Worm (Caenorhabditis elegans) whole organism, L4 larva: Measurements from ENCODE around the gene srh-275.

ENCODE experiments used
- D1046.2 ChIP-seq: fragments of 200-800 bp; sonication (Bioruptor generic); IDR thresholded peaks from 2 replicates; pipeline ENCODE4 v1.3.6; 2022; ENCODE audit warnings: missing genetic modification characterization, missing compliant biosample characterization
- F26F4.8 ChIP-seq: fragments of 200-800 bp; sonication (Bioruptor generic); conservative IDR thresholded peaks from 2 replicates; pipeline ENCODE4 v1.3.6; 2022; ENCODE audit warnings: missing genetic modification characterization, missing compliant biosample characterization
- F37D6.2 ChIP-seq: sonication (generic microtip); optimal IDR thresholded peaks from 2 replicates; lab custom pipeline; 2016; ENCODE audit warnings: mild to moderate bottlenecking, missing genetic modification characterization, missing compliant biosample characterization
- R02D3.7 ChIP-seq: fragments of 150-350 bp; sonication (generic microtip); optimal IDR thresholded peaks from 3 replicates; lab custom pipeline; 2014; ENCODE audit warnings: missing biosample characterization, missing genetic modification characterization
- T20F7.1 ChIP-seq: fragments of 200-800 bp; sonication (Bioruptor generic); optimal IDR thresholded peaks from 2 replicates; lab custom pipeline; 2018; ENCODE audit warnings: mild to moderate bottlenecking, missing genetic modification characterization, missing compliant biosample characterization
- Y48G9A.11 ChIP-seq: fragments of 200-800 bp; sonication (Bioruptor generic); IDR thresholded peaks from 2 replicates; pipeline ENCODE4 v1.3.6; 2022; ENCODE audit warnings: missing genetic modification reagents, missing genetic modification characterization, missing compliant biosample characterization
- Y5F2A.4 ChIP-seq: fragments of 200-800 bp; sonication (Bioruptor generic); optimal IDR thresholded peaks from 2 replicates; lab custom pipeline; 2018; ENCODE audit warnings: mild to moderate bottlenecking, missing genetic modification characterization, missing compliant biosample characterization
- ama-1 ChIP-seq: fragments of 150-350 bp; optimal IDR thresholded peaks from 2 replicates; lab custom pipeline; 2014; ENCODE audit warnings: inconsistent platforms, mixed read lengths
- ceh-28 ChIP-seq: fragments of 150-350 bp; optimal IDR thresholded peaks from 2 replicates; lab custom pipeline; 2014; ENCODE audit warnings: missing biosample characterization, missing genetic modification reagents, missing genetic modification characterization
- ceh-82 ChIP-seq: sonication (generic microtip); optimal IDR thresholded peaks from 2 replicates; lab custom pipeline; 2017; ENCODE audit warnings: missing biosample characterization, missing genetic modification characterization
- cey-2 ChIP-seq: sonication (generic microtip); optimal IDR thresholded peaks from 3 replicates; lab custom pipeline; 2017; ENCODE audit warnings: missing genetic modification characterization, mild to moderate bottlenecking, missing compliant biosample characterization, antibody characterized with exemption, borderline replicate concordance; ENCODE audit not compliant: insufficient read depth
- daf-16 ChIP-seq, 3 experiments: sonication (generic microtip); optimal IDR thresholded peaks; 2 replicates each; lab custom pipeline; 2016 to 2017; ENCODE audit warnings: missing genetic modification characterization in 3 of 3, missing genetic modification reagents in 3 of 3, mild to moderate bottlenecking in 2 of 3, missing compliant biosample characterization in 2 of 3, missing biosample characterization in 1 of 3, moderate library complexity in 1 of 3
- daf-8 ChIP-seq: fragments of 200-800 bp; sonication (Bioruptor generic); IDR thresholded peaks from 2 replicates; pipeline ENCODE4 v1.3.6; 2022; ENCODE audit warnings: missing genetic modification characterization, missing compliant biosample characterization
- dve-1 ChIP-seq: sonication (generic microtip); optimal IDR thresholded peaks from 2 replicates; lab custom pipeline; 2017; ENCODE audit warnings: antibody characterized with exemption, mild to moderate bottlenecking, missing genetic modification characterization, missing compliant biosample characterization; ENCODE audit not compliant: insufficient read depth
- hif-1 ChIP-seq, 2 experiments: sonication (generic microtip); optimal IDR thresholded peaks; 2 replicates each; lab custom pipeline; 2016 to 2017; ENCODE audit warnings: missing compliant biosample characterization in 2 of 2, missing genetic modification characterization in 2 of 2, missing genetic modification reagents in 2 of 2, missing genotype in 2 of 2, mild to moderate bottlenecking in 1 of 2
- hlh-11 ChIP-seq: fragments of 200-800 bp; sonication (Bioruptor generic); optimal IDR thresholded peaks from 2 replicates; lab custom pipeline; 2018; ENCODE audit warnings: mild to moderate bottlenecking, missing genetic modification characterization, missing compliant biosample characterization
- hlh-30 ChIP-seq: sonication (generic microtip); optimal IDR thresholded peaks from 2 replicates; lab custom pipeline; 2017; ENCODE audit warnings: antibody characterized with exemption, mild to moderate bottlenecking, missing genetic modification characterization, missing compliant biosample characterization; ENCODE audit not compliant: insufficient read depth
- hmg-1.1 ChIP-seq: fragments of 200-800 bp; sonication (Bioruptor generic); IDR thresholded peaks from 2 replicates; pipeline ENCODE4 v1.3.6; 2022; ENCODE audit warnings: missing genetic modification reagents, missing genetic modification characterization, missing compliant biosample characterization
- lim-7 ChIP-seq: fragments of 200-800 bp; sonication (Bioruptor generic); IDR thresholded peaks from 2 replicates; pipeline ENCODE4 v1.3.6; 2022; ENCODE audit warnings: missing genetic modification characterization, missing compliant biosample characterization
- lin-13 ChIP-seq: fragments of 150-350 bp; optimal IDR thresholded peaks from 2 replicates; lab custom pipeline; 2014; ENCODE audit warnings: missing biosample characterization, missing genetic modification reagents, missing genetic modification characterization
- lin-15B ChIP-seq: fragments of 150-350 bp; sonication (generic microtip); optimal IDR thresholded peaks from 3 replicates; lab custom pipeline; 2014; ENCODE audit warnings: missing biosample characterization, missing genetic modification characterization
- lin-38 ChIP-seq: fragments of 200-800 bp; sonication (Bioruptor generic); IDR thresholded peaks from 2 replicates; pipeline ENCODE4 v1.3.6; 2022; ENCODE audit warnings: missing genetic modification reagents, missing genetic modification characterization, missing compliant biosample characterization
- lin-39 ChIP-seq: fragments of 150-350 bp; optimal IDR thresholded peaks from 2 replicates; lab custom pipeline; 2014; ENCODE audit warnings: missing biosample characterization, missing genetic modification reagents, missing genetic modification characterization
- madf-5 ChIP-seq, 2 experiments: fragments of 200-800 bp; sonication (Bioruptor generic); IDR thresholded peaks; 2 replicates each; pipeline ENCODE4 v1.3.6; 2022; ENCODE audit warnings: missing compliant biosample characterization in 2 of 2, missing genetic modification characterization in 2 of 2
- mdl-1 ChIP-seq, 2 experiments: fragments of 150-350 bp in 1 of 2; sonication (generic microtip) in 1 of 2; optimal IDR thresholded peaks; 2 replicates each; lab custom pipeline; 2014 to 2017; ENCODE audit warnings: missing biosample characterization in 2 of 2, missing genetic modification characterization in 2 of 2
- mxl-2 ChIP-seq: fragments of 200-800 bp; sonication (Bioruptor generic); conservative IDR thresholded peaks from 2 replicates; pipeline ENCODE4 v1.3.6; 2022; ENCODE audit warnings: missing genetic modification reagents, missing genetic modification characterization, missing compliant biosample characterization
- mxl-3 ChIP-seq: fragments of 200-800 bp; sonication (Bioruptor generic); optimal IDR thresholded peaks from 2 replicates; lab custom pipeline; 2018; ENCODE audit warnings: mild to moderate bottlenecking, missing genetic modification characterization, missing compliant biosample characterization
- nhr-237 ChIP-seq: sonication (generic microtip); optimal IDR thresholded peaks from 2 replicates; lab custom pipeline; 2017; ENCODE audit warnings: missing biosample characterization, missing genetic modification characterization
- nhr-25 ChIP-seq: sonication (generic microtip); optimal IDR thresholded peaks from 2 replicates; lab custom pipeline; 2017; ENCODE audit warnings: missing genetic modification characterization, mild to moderate bottlenecking, missing compliant biosample characterization, antibody characterized with exemption, moderate library complexity, borderline replicate concordance; ENCODE audit not compliant: insufficient read depth
- nhr-28 ChIP-seq: fragments of 150-350 bp; optimal IDR thresholded peaks from 2 replicates; lab custom pipeline; 2014; ENCODE audit warnings: missing biosample characterization, missing genetic modification characterization
- nhr-42 ChIP-seq: fragments of 200-800 bp; sonication (Bioruptor generic); IDR thresholded peaks from 2 replicates; pipeline ENCODE4 v1.3.6; 2022; ENCODE audit warnings: missing genetic modification characterization, missing compliant biosample characterization
- nhr-48 ChIP-seq: sonication (generic microtip); optimal IDR thresholded peaks from 2 replicates; lab custom pipeline; 2016; ENCODE audit warnings: mild to moderate bottlenecking, missing genetic modification characterization, missing compliant biosample characterization
- nhr-6 ChIP-seq: fragments of 150-350 bp; optimal IDR thresholded peaks from 2 replicates; lab custom pipeline; 2014; ENCODE audit warnings: missing biosample characterization, missing genetic modification characterization
- pqm-1 ChIP-seq: sonication (generic microtip); optimal IDR thresholded peaks from 2 replicates; lab custom pipeline; 2017; ENCODE audit warnings: missing biosample characterization, missing genetic modification characterization
- skn-1 ChIP-seq: fragments of 150-350 bp; optimal IDR thresholded peaks from 2 replicates; lab custom pipeline; 2014; ENCODE audit warnings: missing biosample characterization, missing genetic modification characterization
- unc-39 ChIP-seq: sonication (generic microtip); optimal IDR thresholded peaks from 2 replicates; lab custom pipeline; 2017; ENCODE audit warnings: missing biosample characterization, missing genetic modification characterization
- unc-62 ChIP-seq, 3 experiments: fragments of 150-350 bp in 1 of 3; sonication (generic microtip); optimal IDR thresholded peaks in 2 of 3; peaks in 1 of 3; 1 replicate in 1 of 3; 2 replicates in 2 of 3; lab custom pipeline; 2014 to 2017; ENCODE audit warnings: missing biosample characterization in 3 of 3, missing genetic modification characterization in 3 of 3, missing genetic modification reagents in 3 of 3, missing genotype in 1 of 3
- zag-1 ChIP-seq: fragments of 150-350 bp; optimal IDR thresholded peaks from 2 replicates; lab custom pipeline; 2014; ENCODE audit warnings: missing biosample characterization, missing genetic modification characterization
- zfp-2 ChIP-seq: sonication (generic microtip); optimal IDR thresholded peaks from 2 replicates; lab custom pipeline; 2016; ENCODE audit warnings: mild to moderate bottlenecking, missing genetic modification characterization, missing compliant biosample characterization
- zfp-3 ChIP-seq: fragments of 200-800 bp; sonication (Bioruptor generic); conservative IDR thresholded peaks from 2 replicates; pipeline ENCODE4 v1.3.6; 2022; ENCODE audit warnings: missing genetic modification reagents, missing genetic modification characterization, missing compliant biosample characterization
- ztf-11 ChIP-seq: fragments of 150-350 bp; optimal IDR thresholded peaks from 2 replicates; lab custom pipeline; 2014; ENCODE audit warnings: missing biosample characterization, missing genetic modification characterization
- ztf-7 ChIP-seq: fragments of 150-350 bp; optimal IDR thresholded peaks from 2 replicates; lab custom pipeline; 2014; ENCODE audit warnings: missing biosample characterization, missing genetic modification characterization

srh-275 gene

DNA sequence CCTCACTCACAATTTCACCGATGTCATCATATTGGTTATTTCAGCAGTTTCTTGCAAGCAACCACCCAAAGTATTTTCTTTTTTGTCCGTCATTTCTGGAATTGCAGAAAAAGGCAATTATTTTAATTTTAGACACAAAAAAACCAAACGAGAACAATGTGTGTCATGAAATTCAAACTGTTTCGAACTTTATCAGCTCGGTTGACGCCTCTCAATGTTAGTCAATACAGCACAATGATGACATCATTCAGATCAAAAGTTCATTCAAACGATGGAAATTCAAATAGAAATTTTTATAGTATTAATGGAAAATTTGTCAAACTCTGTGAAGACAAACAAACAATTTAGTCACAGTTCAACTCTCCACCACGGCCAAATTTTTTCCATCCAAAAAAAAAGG lies 39.1 kb downstream of the srh-275 start, which contains the start of gene fbxa-105:
TSS of gene fbxa-105 (minus strand) at position 97 of the 400 bp plus-strand sequence.
- TF ChIP-seq nhr-42 (GFP tag; lab: Robert Waterston, UW) (no peak), daf-8 (GFP tag; lab: Robert Waterston, UW) (no peak), zfp-3 (GFP tag; lab: Robert Waterston, UW) (no peak), daf-16 (GFP tag; optimal IDR thresholded peaks at IDR 0.05; lab: Kevin White, UChicago) (no peak), daf-16 (tag; optimal IDR thresholded peaks at IDR 0.05; lab: Kevin White, UChicago) (peak; percentile 59), nhr-6 (tag; lab: Kevin White, UChicago) (no peak), D1046.2 (GFP tag; lab: Robert Waterston, UW) (no peak), F37D6.2 (tag; lab: Kevin White, UChicago) (no peak), hlh-30 (no peak), dve-1 (tag; lab: Kevin White, UChicago) (peak; percentile 24), lin-38 (no peak), mdl-1 (tag; optimal IDR thresholded peaks at IDR 0.05; lab: Kevin White, UChicago) (no peak), T20F7.1 (GFP tag; lab: Kevin White, UChicago) (no peak), Y5F2A.4 (GFP tag; lab: Kevin White, UChicago) (no peak), F26F4.8 (no peak), hif-1 (tag; optimal IDR thresholded peaks at IDR 0.05; lab: Kevin White, UChicago) (no peak), pqm-1 (tag; lab: Kevin White, UChicago) (peak; percentile 77), hlh-11 (tag; lab: Kevin White, UChicago) (no peak), zfp-2 (tag; lab: Kevin White, UChicago) (no peak), nhr-25 (tag; lab: Kevin White, UChicago) (no peak), lin-39 (tag; lab: Kevin White, UChicago) (no peak), ceh-28 (tag; lab: Kevin White, UChicago) (no peak), nhr-28 (tag; lab: Kevin White, UChicago) (peak; percentile 26), mxl-3 (no peak), unc-39 (tag; lab: Kevin White, UChicago) (no peak), skn-1 (no peak), zag-1 (tag; lab: Kevin White, UChicago) (no peak), madf-5 (GFP tag; IDR thresholded peaks at IDR 0.05; lab: Robert Waterston, UW) (no peak), lin-15B (tag; lab: Kevin White, UChicago) (no peak), R02D3.7 (tag; lab: Kevin White, UChicago) (no peak), hmg-1.1 (no peak)

ce11 chrV:7395359-7395758 lies 42.6 kb downstream of the srh-275 start, which contains the start of gene srx-9:
Gene srx-9 (minus strand): TSS chrV:7395459.
- TF ChIP-seq Y48G9A.11 (GFP tag; lab: Robert Waterston, UW) = no peak
- peak in 1 of 2 experiments; percentile 2 for TF ChIP-seq unc-62 (GFP tag; optimal IDR thresholded peaks at IDR 0.05 in 1 of 2; lab: Kevin White, UChicago)
- no peak for TF ChIP-seq unc-62 (tag; optimal IDR thresholded peaks at IDR 0.05; lab: Kevin White, UChicago)

DNA sequence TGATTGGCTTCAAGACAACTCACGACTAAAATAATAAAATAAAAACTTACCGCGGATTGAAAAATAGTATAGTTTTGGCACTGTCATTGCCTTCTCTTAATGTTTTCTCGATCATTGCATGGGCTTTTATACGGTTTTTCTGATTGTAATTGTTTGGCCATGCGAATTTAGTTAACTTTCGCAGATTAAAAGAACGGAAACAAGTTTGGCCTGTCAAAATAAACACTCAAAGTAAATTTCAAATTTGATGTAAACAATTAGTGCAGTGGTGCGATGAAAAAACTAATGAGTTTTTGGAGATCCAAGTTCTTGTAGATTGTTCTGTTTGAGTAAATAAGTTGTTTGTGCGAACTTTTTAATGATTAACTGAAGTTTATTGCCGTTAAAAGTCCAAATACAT lies 46.4 kb downstream of the srh-275 start, which contains the start of gene gst-41:
TSS of gene gst-41 (minus strand) at position 101 of the 400 bp plus-strand sequence.
- TF ChIP-seq R02D3.7 (tag; lab: Kevin White, UChicago) (no peak), ztf-7 (no peak), hlh-30 (no peak), hmg-1.1 (no peak), nhr-237 (no peak), zfp-2 (tag; lab: Kevin White, UChicago) (no peak), nhr-48 (no peak), ztf-11 (tag; lab: Kevin White, UChicago) (no peak), cey-2 (no peak), lin-13 (GFP tag; lab: Kevin White, UChicago) (no peak), dve-1 (tag; lab: Kevin White, UChicago) (no peak), mxl-2 (no peak), ama-1 (lab: Kevin White, UChicago) (no peak), mdl-1 (tag; optimal IDR thresholded peaks at IDR 0.05; lab: Kevin White, UChicago) (no peak), zfp-3 (GFP tag; lab: Robert Waterston, UW) (no peak), madf-5 (GFP tag; IDR thresholded peaks at IDR 0.05; lab: Robert Waterston, UW) (no peak), lim-7 (no peak), Y5F2A.4 (GFP tag; lab: Kevin White, UChicago) (no peak), ceh-82 (tag; lab: Kevin White, UChicago) (no peak)
